Worm (Caenorhabditis elegans): ENCODE data around the gene F40F11.3.

DNA sequence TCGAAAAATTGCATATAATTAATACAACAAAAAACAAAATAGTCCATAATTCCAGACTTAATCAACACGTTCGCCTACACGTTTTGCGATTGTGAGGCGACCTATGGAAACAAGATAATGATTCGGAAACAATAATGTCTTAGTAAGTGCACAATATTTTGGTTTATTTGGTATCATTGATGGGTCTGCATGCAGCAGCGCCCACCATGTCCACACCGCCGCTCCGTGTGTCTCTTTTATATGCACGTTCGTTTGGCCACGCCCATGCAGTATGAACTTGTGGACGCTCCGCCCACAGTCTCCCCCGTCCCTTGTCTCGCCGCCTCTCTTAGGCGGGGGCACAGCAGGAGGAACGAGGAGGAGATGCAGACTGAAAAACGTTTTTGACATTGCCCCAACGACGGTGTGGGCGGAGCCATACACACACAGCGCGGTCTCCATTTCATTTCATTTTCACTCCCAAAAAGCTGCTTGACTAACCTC is 429 bp upstream of the F40F11.3 start, which contains the start of gene mig-38:
- no peak for TF ChIP-seq flt-1 (GFP tag; IDR thresholded peaks at IDR 0.05)
- no peak for TF ChIP-seq ets-7 (tag; optimal IDR thresholded peaks at IDR 0.05)
- TF ChIP-seq ceh-36 (tag; optimal IDR thresholded peaks at IDR 0.05): no peak
